Fruit fly (Drosophila melanogaster): ENCODE measurements around the gene Ubr3.

dm6 chrX:7967848-7968143 is 32.1 kb downstream of the Ubr3 start:
- TF ChIP-seq CG14655 (GFP tag; optimal IDR thresholded peaks at IDR 0.05) = no peak
- TF ChIP-seq D1 (tag; optimal IDR thresholded peaks at IDR 0.05) = no peak

All from whole organism, pupa.